Worm (Caenorhabditis elegans) whole organism, midembryonic: ENCODE data around the gene W09D6.5.

Experiments
- cog-1 ChIP-seq: sonication (generic microtip); optimal IDR thresholded peaks from 2 replicates; lab custom pipeline; 2016; ENCODE audit warnings: missing genetic modification characterization, missing compliant biosample characterization
- flt-1 ChIP-seq: fragments of 200-800 bp; sonication (Bioruptor generic); IDR thresholded peaks from 2 replicates; pipeline ENCODE4 v1.3.6; 2022; ENCODE audit warnings: missing genetic modification characterization, missing compliant biosample characterization
- med-1 ChIP-seq: sonication (generic microtip); optimal IDR thresholded peaks from 2 replicates; lab custom pipeline; 2017; ENCODE audit warnings: missing genetic modification characterization, mild to moderate bottlenecking, missing compliant biosample characterization, antibody characterized with exemption, missing genetic modification reagents; ENCODE audit not compliant: insufficient read depth
- ref-1 ChIP-seq: fragments of 200-800 bp; sonication (Bioruptor generic); conservative IDR thresholded peaks from 2 replicates; pipeline ENCODE4 v1.3.6; 2022; ENCODE audit warnings: missing genetic modification reagents, missing genetic modification characterization, missing compliant biosample characterization
- tab-1 ChIP-seq: fragments of 200-800 bp; sonication (Bioruptor generic); IDR thresholded peaks from 2 replicates; pipeline ENCODE4 v1.3.6; 2022; ENCODE audit warnings: missing genetic modification characterization, missing compliant biosample characterization
- ztf-23 ChIP-seq: fragments of 200-800 bp; sonication (Bioruptor generic); IDR thresholded peaks from 2 replicates; pipeline ENCODE4 v1.3.6; 2022; ENCODE audit warnings: missing genetic modification reagents, missing genetic modification characterization, missing compliant biosample characterization
- ztf-29 ChIP-seq: fragments of 200-800 bp; sonication (Bioruptor generic); IDR thresholded peaks from 2 replicates; pipeline ENCODE4 v1.3.6; 2022; ENCODE audit warnings: missing genetic modification reagents, missing genetic modification characterization, missing compliant biosample characterization

- no peak for TF ChIP-seq ztf-23 (GFP tag; lab: Robert Waterston, UW)
- no peak for TF ChIP-seq cog-1 (tag; lab: Kevin White, UChicago)
- no peak for TF ChIP-seq flt-1 (GFP tag; lab: Robert Waterston, UW)
- TF ChIP-seq tab-1 = no peak
- no peak for TF ChIP-seq ztf-29
- TF ChIP-seq ref-1 = no peak
- no peak for TF ChIP-seq med-1 (GFP tag; lab: Kevin White, UChicago)
These were observed 19.0 kb downstream of the W09D6.5 start for ce11 chrIII:11107327-11107726.
